Fruit fly (Drosophila melanogaster) whole organism: ENCODE data around the gene CG10570.

ENCODE experiments used
- CG8478 ChIP-seq: fragments of >200 bp; optimal IDR thresholded peaks from 2 replicates; lab custom pipeline; 2018; ENCODE audit warnings: inconsistent platforms
- Dll ChIP-seq: fragments of >200 bp; optimal IDR thresholded peaks from 2 replicates; lab custom pipeline; 2017
- EcR ChIP-seq, 2 experiments: fragments of >200 bp; optimal IDR thresholded peaks; 2 replicates each; lab custom pipeline; 2017; ENCODE audit warnings: missing biosample characterization in 2 of 2, missing genetic modification characterization in 2 of 2, missing genetic modification reagents in 2 of 2
- pan ChIP-seq: fragments of >200 bp; optimal IDR thresholded peaks from 2 replicates; lab custom pipeline; 2017
- psq ChIP-seq: fragments of >200 bp; optimal IDR thresholded peaks from 2 replicates; lab custom pipeline; 2017
- usp ChIP-seq: fragments of >200 bp; optimal IDR thresholded peaks from 2 replicates; lab custom pipeline; 2017; ENCODE audit warnings: missing biosample characterization, missing genetic modification characterization, mixed read lengths

- TF ChIP-seq usp (GFP tag; lab: Kevin White, UChicago) (no peak), pan (lab: Kevin White, UChicago) (no peak), psq (lab: Kevin White, UChicago) (no peak), CG8478 (lab: Kevin White, UChicago) (no peak), Dll (lab: Kevin White, UChicago) (no peak), EcR (GFP tag; optimal IDR thresholded peaks at IDR 0.05; lab: Kevin White, UChicago) (no peak)
These were observed 30.2 kb upstream of the CG10570 start, which contains the start of gene CG31752 for dm6 chr2L:18841210-18841609.
